Fruit fly (Drosophila melanogaster) whole organism: ENCODE results near the gene CG6418.

Experiments
- EcR ChIP-seq, 2 experiments: fragments of >200 bp; optimal IDR thresholded peaks; 2 replicates each; lab custom pipeline; 2017; ENCODE audit warnings: missing biosample characterization in 2 of 2, missing genetic modification characterization in 2 of 2, missing genetic modification reagents in 2 of 2
- pan ChIP-seq: fragments of >200 bp; optimal IDR thresholded peaks from 2 replicates; lab custom pipeline; 2017
- psq ChIP-seq: fragments of >200 bp; optimal IDR thresholded peaks from 2 replicates; lab custom pipeline; 2017
- usp ChIP-seq: fragments of >200 bp; optimal IDR thresholded peaks from 2 replicates; lab custom pipeline; 2017; ENCODE audit warnings: missing biosample characterization, missing genetic modification characterization, mixed read lengths

- TF ChIP-seq usp (GFP tag; lab: Kevin White, UChicago): no peak
- TF ChIP-seq EcR (GFP tag; optimal IDR thresholded peaks at IDR 0.05; lab: Kevin White, UChicago): no peak
- no peak for TF ChIP-seq pan (lab: Kevin White, UChicago)
- TF ChIP-seq psq (lab: Kevin White, UChicago): no peak
These were observed 14.9 kb downstream of the CG6418 start for dm6 chr3L:10863925-10864324.
